Worm (Caenorhabditis elegans) whole organism, mixed stage, embryonic: Measurements from ENCODE around the gene fbxa-44.

Experiments
- M03D4.4 ChIP-seq: sonication (generic microtip); optimal IDR thresholded peaks from 2 replicates; lab custom pipeline; 2017; ENCODE audit warnings: mild to moderate bottlenecking, missing genetic modification characterization, missing compliant biosample characterization
- blmp-1 ChIP-seq: fragments of 150-350 bp; optimal IDR thresholded peaks from 2 replicates; lab custom pipeline; 2014; ENCODE audit warnings: missing biosample characterization, missing genetic modification characterization
- ceh-39 ChIP-seq: fragments of 150-350 bp; optimal IDR thresholded peaks from 2 replicates; lab custom pipeline; 2014; ENCODE audit warnings: missing biosample characterization, missing genetic modification characterization
- ceh-43 ChIP-seq: fragments of 200-800 bp; sonication (Bioruptor generic); optimal IDR thresholded peaks from 2 replicates; lab custom pipeline; 2018; ENCODE audit warnings: mild to moderate bottlenecking, missing genetic modification characterization, moderate library complexity, missing compliant biosample characterization
- ceh-83 ChIP-seq: fragments of 200-800 bp; sonication (Bioruptor generic); optimal IDR thresholded peaks from 2 replicates; lab custom pipeline; 2018; ENCODE audit warnings: mild to moderate bottlenecking, missing genetic modification characterization, missing compliant biosample characterization
- ces-1 ChIP-seq: fragments of 150-350 bp; optimal IDR thresholded peaks from 2 replicates; lab custom pipeline; 2014; ENCODE audit warnings: missing biosample characterization, missing genetic modification reagents, missing genetic modification characterization
- cnd-1 ChIP-seq: fragments of 200-800 bp; sonication (Bioruptor generic); optimal IDR thresholded peaks from 2 replicates; lab custom pipeline; 2018; ENCODE audit warnings: mild to moderate bottlenecking, missing genetic modification characterization, missing compliant biosample characterization
- drap-1 ChIP-seq: fragments of 200-800 bp; sonication (Bioruptor generic); optimal IDR thresholded peaks from 3 replicates; lab custom pipeline; 2018; ENCODE audit warnings: mild to moderate bottlenecking, missing genetic modification characterization, missing compliant biosample characterization
- elt-1 ChIP-seq: sonication (generic microtip); optimal IDR thresholded peaks from 2 replicates; lab custom pipeline; 2017; ENCODE audit warnings: missing genetic modification characterization, mild to moderate bottlenecking, missing compliant biosample characterization, antibody characterized with exemption, moderate library complexity, borderline replicate concordance; ENCODE audit not compliant: insufficient read depth
- elt-3 ChIP-seq: fragments of 150-350 bp; optimal IDR thresholded peaks from 2 replicates; lab custom pipeline; 2014; ENCODE audit warnings: missing biosample characterization, missing genetic modification characterization
- flh-1 ChIP-seq: fragments of 200-800 bp; sonication (Bioruptor generic); optimal IDR thresholded peaks from 2 replicates; lab custom pipeline; 2018; ENCODE audit warnings: mild to moderate bottlenecking, missing genetic modification characterization, moderate library complexity, missing compliant biosample characterization
- ham-2 ChIP-seq: fragments of 200-800 bp; sonication (Bioruptor generic); optimal IDR thresholded peaks from 2 replicates; lab custom pipeline; 2018; ENCODE audit warnings: mild to moderate bottlenecking, missing genetic modification characterization, missing compliant biosample characterization
- hlh-1 ChIP-seq: fragments of 150-350 bp; optimal IDR thresholded peaks from 2 replicates; lab custom pipeline; 2014; ENCODE audit warnings: missing biosample characterization, missing genetic modification reagents, missing genetic modification characterization
- lin-13 ChIP-seq: fragments of 150-350 bp; optimal IDR thresholded peaks from 2 replicates; lab custom pipeline; 2014; ENCODE audit warnings: missing biosample characterization, missing genetic modification characterization
- lin-32 ChIP-seq: fragments of 200-800 bp; sonication (Bioruptor generic); optimal IDR thresholded peaks from 2 replicates; lab custom pipeline; 2018; ENCODE audit warnings: mild to moderate bottlenecking, missing genetic modification characterization, missing compliant biosample characterization
- lsy-2 ChIP-seq: fragments of 150-350 bp; optimal IDR thresholded peaks from 2 replicates; lab custom pipeline; 2014; ENCODE audit warnings: missing biosample characterization, missing genetic modification characterization
- mab-5 ChIP-seq: fragments of 150-350 bp; optimal IDR thresholded peaks from 2 replicates; lab custom pipeline; 2014; ENCODE audit warnings: missing biosample characterization, missing genetic modification characterization
- mep-1 ChIP-seq: fragments of 150-350 bp; optimal IDR thresholded peaks from 2 replicates; lab custom pipeline; 2017; ENCODE audit warnings: missing biosample characterization, missing genetic modification reagents, missing genetic modification characterization, inconsistent platforms
- mls-2 ChIP-seq: sonication (generic microtip); optimal IDR thresholded peaks from 2 replicates; lab custom pipeline; 2016; ENCODE audit warnings: mild to moderate bottlenecking, missing genetic modification characterization, moderate library complexity, missing compliant biosample characterization
- nhr-12 ChIP-seq: fragments of 150-350 bp; optimal IDR thresholded peaks from 2 replicates; lab custom pipeline; 2014; ENCODE audit warnings: missing biosample characterization, missing genetic modification characterization
- nhr-2 ChIP-seq: fragments of 150-350 bp; optimal IDR thresholded peaks from 2 replicates; lab custom pipeline; 2014; ENCODE audit warnings: missing biosample characterization, missing genetic modification characterization
- nhr-237 ChIP-seq: fragments of 150-350 bp; optimal IDR thresholded peaks from 2 replicates; lab custom pipeline; 2014; ENCODE audit warnings: missing biosample characterization, missing genetic modification characterization
- nhr-28 ChIP-seq: fragments of 150-350 bp; optimal IDR thresholded peaks from 2 replicates; lab custom pipeline; 2014; ENCODE audit warnings: missing biosample characterization, missing genetic modification characterization
- nhr-76 ChIP-seq: sonication (generic microtip); optimal IDR thresholded peaks from 2 replicates; lab custom pipeline; 2017; ENCODE audit warnings: missing biosample characterization, missing genetic modification characterization
- pha-4 ChIP-seq: fragments of 150-350 bp; optimal IDR thresholded peaks from 2 replicates; lab custom pipeline; 2018; ENCODE audit warnings: missing biosample characterization, missing genetic modification reagents, missing genetic modification characterization
- sem-2 ChIP-seq: fragments of 200-800 bp; sonication (Bioruptor generic); optimal IDR thresholded peaks from 2 replicates; lab custom pipeline; 2018; ENCODE audit warnings: mild to moderate bottlenecking, missing genetic modification characterization, missing compliant biosample characterization
- snpc-4 ChIP-seq: fragments of 150-350 bp; optimal IDR thresholded peaks from 2 replicates; lab custom pipeline; 2014; ENCODE audit warnings: missing biosample characterization, missing genetic modification characterization
- sptf-1 ChIP-seq: sonication (generic microtip); optimal IDR thresholded peaks from 2 replicates; lab custom pipeline; 2017; ENCODE audit warnings: mild to moderate bottlenecking, missing genetic modification characterization, moderate library complexity, missing compliant biosample characterization
- tbx-8 ChIP-seq: fragments of 200-800 bp; sonication (Bioruptor generic); optimal IDR thresholded peaks from 2 replicates; lab custom pipeline; 2018; ENCODE audit warnings: mild to moderate bottlenecking, missing genetic modification characterization, moderate library complexity, missing compliant biosample characterization
- unc-120 ChIP-seq: sonication (generic microtip); optimal IDR thresholded peaks from 2 replicates; lab custom pipeline; 2017; ENCODE audit warnings: missing genetic modification characterization, missing compliant biosample characterization; ENCODE audit not compliant: poor library complexity, severe bottlenecking
- unc-39 ChIP-seq: fragments of 150-350 bp; optimal IDR thresholded peaks from 2 replicates; lab custom pipeline; 2014; ENCODE audit warnings: missing biosample characterization, missing genetic modification characterization
- unc-62 ChIP-seq: fragments of 150-350 bp; optimal IDR thresholded peaks from 2 replicates; lab custom pipeline; 2014; ENCODE audit warnings: missing biosample characterization, missing genetic modification reagents, missing genetic modification characterization
- zip-8 ChIP-seq: fragments of 150-350 bp; optimal IDR thresholded peaks from 2 replicates; lab custom pipeline; 2014; ENCODE audit warnings: missing biosample characterization, missing genetic modification characterization
- ztf-11 ChIP-seq: fragments of 150-350 bp; optimal IDR thresholded peaks from 2 replicates; lab custom pipeline; 2014; ENCODE audit warnings: missing biosample characterization, missing genetic modification characterization

The fbxa-44 gene

ce11 chrV:16888788-16889325, at the start of gene fbxa-44, which contains the start of gene ifas-2:
TSS of gene fbxa-44 (plus strand) at chrV:16889275.
TSS of gene ifas-2 (minus strand) at chrV:16888888.
- TF ChIP-seq M03D4.4 (tag; lab: Kevin White, UChicago) (no peak), ztf-11 (tag; lab: Kevin White, UChicago) (no peak), ceh-39 (no peak), elt-1 (no peak)

DNA sequence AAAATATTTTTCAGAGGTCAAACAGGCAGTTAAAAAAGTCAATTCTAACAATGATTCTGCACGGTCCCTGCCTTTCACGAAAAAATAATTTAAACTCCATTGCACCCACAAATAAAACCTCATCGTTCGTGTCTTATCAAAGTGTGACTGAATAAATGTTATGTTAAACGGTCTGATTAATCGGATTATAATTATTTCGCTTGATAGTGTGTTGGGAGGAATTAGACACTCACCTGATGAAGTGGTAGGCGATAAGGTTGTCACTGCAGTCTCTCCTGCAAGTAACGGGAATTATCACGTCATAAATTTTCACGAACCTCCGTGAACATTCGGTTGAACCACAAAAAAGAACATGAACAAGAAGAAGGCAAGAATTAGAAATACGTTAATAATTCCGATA, 48.8 kb upstream of the fbxa-44 start:
- TF ChIP-seq tbx-8 (GFP tag; lab: Kevin White, UChicago) (no peak), hlh-1 (no peak), ceh-39 (no peak), sem-2 (GFP tag; lab: Kevin White, UChicago) (no peak), flh-1 (no peak), zip-8 (tag; lab: Kevin White, UChicago) (no peak), ceh-43 (GFP tag; lab: Kevin White, UChicago) (no peak), unc-62 (GFP tag; lab: Kevin White, UChicago) (no peak), ces-1 (GFP tag; lab: Kevin White, UChicago) (no peak), lin-13 (tag; lab: Kevin White, UChicago) (no peak), snpc-4 (tag; lab: Kevin White, UChicago) (no peak), blmp-1 (tag; lab: Kevin White, UChicago) (no peak), nhr-76 (no peak), nhr-237 (no peak), elt-1 (no peak)

ce11 chrV:16840961-16841360, 48.1 kb upstream of the fbxa-44 start, which contains the start of gene clec-40:
TSS of gene clec-40 (minus strand) at chrV:16841061.
- TF ChIP-seq tbx-8 (GFP tag; lab: Kevin White, UChicago) (no peak), ztf-11 (tag; lab: Kevin White, UChicago) (no peak), blmp-1 (tag; lab: Kevin White, UChicago) (no peak), elt-1 (no peak)
- TF ChIP-seq, all 35 proteins: peak for 0

ce11 chrV:16842941-16843340, 46.1 kb upstream of the fbxa-44 start, which contains the start of gene clec-25:
TSS of gene clec-25 (plus strand) at chrV:16843241.
- no peak for TF ChIP-seq nhr-76
- TF ChIP-seq drap-1 (GFP tag; lab: Kevin White, UChicago): no peak
- no peak for TF ChIP-seq lsy-2
- no peak for TF ChIP-seq tbx-8 (GFP tag; lab: Kevin White, UChicago)
- TF ChIP-seq mep-1 (tag; lab: Kevin White, UChicago): no peak
- no peak for TF ChIP-seq zip-8 (tag; lab: Kevin White, UChicago)
- TF ChIP-seq ces-1 (GFP tag; lab: Kevin White, UChicago): no peak
- no peak for TF ChIP-seq ham-2 (GFP tag; lab: Kevin White, UChicago)
- TF ChIP-seq mls-2: no peak
- no peak for TF ChIP-seq snpc-4 (tag; lab: Kevin White, UChicago)
- TF ChIP-seq nhr-12 (tag; lab: Kevin White, UChicago): no peak
- TF ChIP-seq M03D4.4 (tag; lab: Kevin White, UChicago): no peak
- TF ChIP-seq nhr-237: no peak
- no peak for TF ChIP-seq elt-1
- no peak for TF ChIP-seq cnd-1 (tag; lab: Kevin White, UChicago)
- TF ChIP-seq flh-1: no peak
- TF ChIP-seq hlh-1: no peak
- TF ChIP-seq lin-32 (GFP tag; lab: Kevin White, UChicago): no peak
- no peak for TF ChIP-seq sptf-1 (tag; lab: Kevin White, UChicago)

ce11 chrV:16848498-16848897, 40.6 kb upstream of the fbxa-44 start, which contains the start of the genes clec-36 and clec-26:
TSS of gene clec-36 (minus strand) at chrV:16848598.
TSS of gene clec-26 (plus strand) at chrV:16848611.
- TF ChIP-seq lsy-2: no peak
- TF ChIP-seq M03D4.4 (tag; lab: Kevin White, UChicago): no peak
- no peak for TF ChIP-seq nhr-2 (tag; lab: Kevin White, UChicago)
- no peak for TF ChIP-seq drap-1 (GFP tag; lab: Kevin White, UChicago)
- TF ChIP-seq elt-1: no peak
- no peak for TF ChIP-seq mep-1 (tag; lab: Kevin White, UChicago)
- TF ChIP-seq sem-2 (GFP tag; lab: Kevin White, UChicago): no peak

- no peak for TF ChIP-seq elt-1
- no peak for TF ChIP-seq mab-5 (tag; lab: Kevin White, UChicago)
- no peak for TF ChIP-seq nhr-2 (tag; lab: Kevin White, UChicago)
- TF ChIP-seq nhr-12 (tag; lab: Kevin White, UChicago): no peak
- no peak for TF ChIP-seq ceh-83 (GFP tag; lab: Kevin White, UChicago)
- no peak for TF ChIP-seq mls-2
- no peak for TF ChIP-seq pha-4 (tag; lab: Kevin White, UChicago)
- no peak for TF ChIP-seq cnd-1 (tag; lab: Kevin White, UChicago)
- no peak for TF ChIP-seq M03D4.4 (tag; lab: Kevin White, UChicago)
- TF ChIP-seq elt-3 (tag; lab: Kevin White, UChicago): no peak
- TF ChIP-seq lin-32 (GFP tag; lab: Kevin White, UChicago): no peak
- TF ChIP-seq nhr-76: no peak
- no peak for TF ChIP-seq ces-1 (GFP tag; lab: Kevin White, UChicago)
- TF ChIP-seq ham-2 (GFP tag; lab: Kevin White, UChicago): no peak
- TF ChIP-seq nhr-28 (tag; lab: Kevin White, UChicago): no peak
- no peak for TF ChIP-seq unc-39 (tag; lab: Kevin White, UChicago)
- TF ChIP-seq unc-120 (tag; lab: Kevin White, UChicago): no peak
- no peak for TF ChIP-seq hlh-1
- TF ChIP-seq sem-2 (GFP tag; lab: Kevin White, UChicago): no peak
- no peak for TF ChIP-seq nhr-237
Measured at ce11 chrV:16852002-16852401, 37.1 kb upstream of the fbxa-44 start, which contains the start of gene clec-37. TSS of gene clec-37 (minus strand) at chrV:16852102.
